Fruit fly (Drosophila melanogaster) Kc167 (cell line): ENCODE measurements around the gene Grl36b.

ENCODE experiments used
- Sin3A ChIP-seq: fragments of >200 bp; optimal IDR thresholded peaks from 2 replicates; lab custom pipeline; 2018; ENCODE audit warnings: missing external identifiers
- insv ChIP-seq: fragments of >200 bp; optimal IDR thresholded peaks from 3 replicates; lab custom pipeline; 2018; ENCODE audit warnings: missing external identifiers
- psq ChIP-seq: fragments of >200 bp; optimal IDR thresholded peaks from 2 replicates; lab custom pipeline; 2017; ENCODE audit warnings: missing external identifiers

DNA sequence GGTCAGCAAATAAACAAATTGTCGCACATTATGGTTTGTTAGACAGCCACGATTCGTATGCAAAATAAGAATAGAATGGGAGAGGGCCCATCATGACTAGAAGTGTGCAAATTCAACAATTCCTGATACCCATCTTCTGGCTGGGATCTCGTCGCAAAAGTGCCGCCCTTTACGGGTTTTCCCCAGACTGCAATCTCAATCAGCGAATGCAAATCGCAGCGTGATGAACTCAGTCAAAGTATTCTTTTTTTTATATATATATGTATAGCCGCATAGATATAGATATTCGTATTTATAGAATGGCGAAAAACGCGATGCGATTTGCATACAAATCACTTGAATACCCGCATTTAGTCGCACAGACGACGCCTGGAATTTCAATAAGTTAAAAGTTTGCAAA lies 2.6 kb downstream of the Grl36b start:
- TF ChIP-seq psq (no peak), insv (lab: Kevin White, UChicago) (no peak), Sin3A (lab: Kevin White, UChicago) (no peak)
